Worm (Caenorhabditis elegans): ENCODE measurements around the gene rol-1.

DNA sequence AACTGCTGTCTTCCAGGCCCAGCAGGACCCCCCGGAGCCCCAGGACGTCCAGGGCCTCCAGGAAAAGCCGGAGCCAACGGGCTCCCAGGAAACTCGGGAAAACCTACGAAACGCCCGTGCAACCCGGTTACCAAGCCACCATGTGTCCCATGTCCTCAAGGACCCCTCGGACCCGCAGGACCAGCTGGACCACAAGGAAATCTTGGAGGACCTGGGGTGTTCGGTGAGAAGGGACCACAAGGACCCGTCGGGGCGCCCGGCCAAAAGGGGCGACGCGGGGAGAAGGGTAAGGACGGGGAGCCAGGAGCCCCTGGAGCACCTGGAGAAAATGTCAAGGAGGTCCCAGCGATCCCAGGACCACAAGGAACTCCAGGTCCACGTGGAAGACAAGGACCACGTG is 3.0 kb downstream of the rol-1 start:
- TF ChIP-seq cebp-2 (GFP tag; IDR thresholded peaks at IDR 0.05), result no peak
- no peak for TF ChIP-seq sdz-38 (tag; optimal IDR thresholded peaks at IDR 0.05)
- TF ChIP-seq T26A5.8 (tag; optimal IDR thresholded peaks at IDR 0.05), result no peak
- no peak for TF ChIP-seq madf-6 (GFP tag; IDR thresholded peaks at IDR 0.05)
- TF ChIP-seq hlh-26 (GFP tag; conservative IDR thresholded peaks at IDR 0.05), result no peak
- no peak for TF ChIP-seq atf-7 (tag; optimal IDR thresholded peaks at IDR 0.05)
- TF ChIP-seq B0261.1 (tag; optimal IDR thresholded peaks at IDR 0.05), result no peak
- no peak for TF ChIP-seq attf-3 (GFP tag; conservative IDR thresholded peaks at IDR 0.05)
- TF ChIP-seq sptf-2 (GFP tag; optimal IDR thresholded peaks at IDR 0.05), result no peak
- TF ChIP-seq ceh-58 (GFP tag; IDR thresholded peaks at IDR 0.05), result no peak
- no peak for TF ChIP-seq xnd-1 (tag; optimal IDR thresholded peaks at IDR 0.05)
- TF ChIP-seq ztf-25 (GFP tag; IDR thresholded peaks at IDR 0.05), result no peak
- TF ChIP-seq attf-5 (GFP tag; optimal IDR thresholded peaks at IDR 0.05), result no peak
- TF ChIP-seq ccch-3 (GFP tag; optimal IDR thresholded peaks at IDR 0.05), result no peak
